Worm (Caenorhabditis elegans) whole organism, L2 larva: Measurements from ENCODE around the gene W03H9.2.

Experiments
- ceh-82 ChIP-seq: fragments of 150-350 bp; optimal IDR thresholded peaks from 2 replicates; lab custom pipeline; 2014; ENCODE audit warnings: missing biosample characterization, missing genetic modification characterization
- elt-1 ChIP-seq: fragments of 150-350 bp; optimal IDR thresholded peaks from 2 replicates; lab custom pipeline; 2014; ENCODE audit warnings: missing biosample characterization, missing genetic modification characterization
- lsy-2 ChIP-seq, 2 experiments: fragments of 150-350 bp in 1 of 2; sonication (generic microtip) in 1 of 2; optimal IDR thresholded peaks; 2 replicates each; lab custom pipeline; 2014 to 2017; ENCODE audit warnings: missing biosample characterization in 2 of 2, missing genetic modification characterization in 2 of 2
- unc-39 ChIP-seq: fragments of 150-350 bp; optimal IDR thresholded peaks from 2 replicates; lab custom pipeline; 2014; ENCODE audit warnings: missing biosample characterization, missing genetic modification characterization

DNA sequence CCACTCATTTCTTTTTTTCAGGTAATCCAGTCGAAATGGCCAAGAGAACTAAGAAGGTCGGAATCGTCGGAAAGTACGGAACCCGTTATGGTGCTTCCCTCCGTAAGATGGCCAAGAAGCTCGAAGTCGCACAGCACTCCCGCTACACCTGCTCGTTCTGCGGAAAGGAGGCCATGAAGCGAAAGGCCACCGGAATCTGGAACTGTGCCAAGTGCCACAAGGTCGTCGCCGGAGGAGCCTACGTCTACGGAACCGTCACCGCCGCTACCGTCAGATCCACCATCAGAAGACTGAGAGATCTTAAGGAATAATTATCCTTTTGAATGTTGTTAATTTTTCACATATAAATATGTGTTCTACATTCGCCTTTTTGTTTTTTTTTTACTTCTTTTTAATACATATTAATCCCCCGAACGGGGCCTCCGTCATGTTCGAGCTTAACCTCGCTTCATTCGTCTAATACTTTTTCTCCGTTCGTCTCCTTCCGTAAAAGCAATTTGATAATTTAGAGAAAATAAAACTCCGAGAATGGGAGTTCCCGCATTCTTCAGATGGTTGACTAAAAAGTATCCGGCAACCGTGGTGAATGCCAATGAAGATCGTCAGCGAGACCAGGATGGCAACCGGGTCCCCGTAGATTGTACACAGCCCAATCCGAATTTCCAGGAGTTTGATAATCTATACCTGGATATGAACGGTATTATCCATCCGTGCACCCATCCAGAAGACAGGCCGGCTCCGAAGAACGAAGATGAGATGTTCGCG lies 11.8 kb upstream of the W03H9.2 start, which contains the start of the genes rpl-43 and xrn-2:
- TF ChIP-seq ceh-82 (tag; lab: Kevin White, UChicago) (no peak), elt-1 (tag; lab: Kevin White, UChicago) (no peak), lsy-2 (tag; optimal IDR thresholded peaks at IDR 0.05; lab: Kevin White, UChicago) (no peak), unc-39 (tag; lab: Kevin White, UChicago) (no peak)
